Worm (Caenorhabditis elegans) whole organism, L1 larva: Measurements from ENCODE around the gene T19B10.5.

Source experiments
- Y116A8C.19 ChIP-seq: sonication (generic microtip); optimal IDR thresholded peaks from 2 replicates; lab custom pipeline; 2016; ENCODE audit warnings: missing compliant biosample characterization, missing genetic modification characterization, borderline replicate concordance
- blmp-1 ChIP-seq: fragments of 150-350 bp; optimal IDR thresholded peaks from 2 replicates; lab custom pipeline; 2014; ENCODE audit warnings: missing biosample characterization, missing genetic modification characterization
- nhr-28 ChIP-seq: fragments of 150-350 bp; optimal IDR thresholded peaks from 2 replicates; lab custom pipeline; 2014; ENCODE audit warnings: missing biosample characterization, missing genetic modification characterization
- nhr-76 ChIP-seq: sonication (generic microtip); optimal IDR thresholded peaks from 2 replicates; lab custom pipeline; 2017; ENCODE audit warnings: missing biosample characterization, missing genetic modification characterization
- rnt-1 ChIP-seq: sonication (generic microtip); optimal IDR thresholded peaks from 2 replicates; lab custom pipeline; 2016; ENCODE audit warnings: mild to moderate bottlenecking, missing genetic modification characterization, moderate library complexity, missing compliant biosample characterization
- tbx-2 ChIP-seq: sonication (generic microtip); optimal IDR thresholded peaks from 2 replicates; lab custom pipeline; 2016; ENCODE audit warnings: missing genetic modification characterization, missing compliant biosample characterization
- unc-86 ChIP-seq: sonication (generic microtip); optimal IDR thresholded peaks from 2 replicates; lab custom pipeline; 2016; ENCODE audit warnings: missing genetic modification characterization, missing compliant biosample characterization
- unc-98 ChIP-seq: fragments of 200-800 bp; sonication (Bioruptor generic); IDR thresholded peaks from 2 replicates; pipeline ENCODE4 v1.3.6; 2022; ENCODE audit warnings: missing genetic modification characterization, missing compliant biosample characterization

ce11 chrV:11281414-11282209 lies 47.2 kb downstream of the T19B10.5 start:
- TF ChIP-seq nhr-28 (tag; lab: Kevin White, UChicago) (no peak), unc-86 (tag; lab: Kevin White, UChicago) (no peak), unc-98 (no peak), nhr-76 (tag; lab: Kevin White, UChicago) (no peak), rnt-1 (tag; lab: Kevin White, UChicago) (peak; percentile 16), tbx-2 (no peak), blmp-1 (tag; lab: Kevin White, UChicago) (peak; percentile 97), Y116A8C.19 (no peak)
